Fruit fly (Drosophila melanogaster): ENCODE measurements around the gene Cda5.

DNA sequence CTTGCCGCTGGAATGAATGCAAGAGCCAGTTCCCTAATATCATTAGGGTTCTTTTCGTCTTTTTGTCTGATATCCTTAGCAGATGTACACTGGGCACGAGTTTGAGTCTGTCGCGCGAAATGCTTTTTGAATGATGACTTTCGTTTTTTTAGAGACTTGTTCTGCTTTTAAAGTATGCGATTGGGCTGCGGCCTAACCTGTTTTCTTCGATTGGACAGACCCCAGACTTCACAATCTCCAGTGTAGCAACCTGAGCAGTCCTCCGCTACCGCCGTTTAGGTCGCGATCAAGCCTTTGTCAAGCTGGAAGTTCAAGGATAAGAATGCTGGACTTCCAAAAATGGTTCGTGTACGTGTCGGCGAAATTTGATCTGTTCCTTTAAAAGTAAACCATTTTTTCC lies 23.3 kb upstream of the Cda5 start:
- no peak for TF ChIP-seq Sin3A (optimal IDR thresholded peaks at IDR 0.05)
- TF ChIP-seq insv (optimal IDR thresholded peaks at IDR 0.05) = no peak
- no peak for TF ChIP-seq Myc (optimal IDR thresholded peaks at IDR 0.05)
- TF ChIP-seq ttk (optimal IDR thresholded peaks at IDR 0.05) = no peak
- TF ChIP-seq psq (optimal IDR thresholded peaks at IDR 0.05) = no peak
